Worm (Caenorhabditis elegans): ENCODE results near the gene E04F6.9.

The E04F6.9 gene

DNA sequence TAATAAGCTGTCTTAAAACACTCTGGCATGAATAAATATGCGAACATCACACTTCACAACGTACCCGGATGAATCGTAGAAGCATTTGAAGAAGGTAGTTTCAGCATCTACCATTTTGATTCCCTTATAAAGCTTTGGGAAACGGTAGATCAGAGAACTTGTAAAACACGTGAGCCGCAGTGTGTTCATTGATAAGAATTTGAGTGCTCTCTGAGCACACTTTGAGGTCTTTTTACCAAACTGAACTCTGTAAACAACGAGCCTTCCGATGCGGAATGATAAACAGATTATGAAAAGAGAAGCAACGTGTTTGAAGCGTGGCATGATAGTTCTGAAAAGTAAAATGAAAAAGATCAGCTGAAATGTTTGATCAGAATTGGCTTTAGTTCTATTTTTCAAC, 26.3 kb upstream of the E04F6.9 start, which contains the start of gene aqp-1 (continued):
- TF ChIP-seq C34F6.9 (tag; optimal IDR thresholded peaks at IDR 0.05), result no peak
- no peak for TF ChIP-seq nhr-10 (tag; optimal IDR thresholded peaks at IDR 0.05)
- no peak for TF ChIP-seq mbf-1 (tag; optimal IDR thresholded peaks at IDR 0.05)
- TF ChIP-seq ztf-4 (tag; optimal IDR thresholded peaks at IDR 0.05), result no peak
- no peak for TF ChIP-seq nhr-12 (tag; optimal IDR thresholded peaks at IDR 0.05)
- no peak for TF ChIP-seq blmp-1 (tag; optimal IDR thresholded peaks at IDR 0.05; ENCODE audit: insufficient read depth)
- no peak for TF ChIP-seq nhr-6 (tag; optimal IDR thresholded peaks at IDR 0.05)
- TF ChIP-seq snpc-4 (tag; optimal IDR thresholded peaks at IDR 0.05), result no peak
- no peak for TF ChIP-seq lin-11 (tag; optimal IDR thresholded peaks at IDR 0.05)
- no peak for TF ChIP-seq nhr-11 (tag; optimal IDR thresholded peaks at IDR 0.05)
- peak; percentile 78 for TF ChIP-seq sma-9 (GFP tag; optimal IDR thresholded peaks at IDR 0.05)
- no peak for TF ChIP-seq sma-9 (tag; optimal IDR thresholded peaks at IDR 0.05)

DNA sequence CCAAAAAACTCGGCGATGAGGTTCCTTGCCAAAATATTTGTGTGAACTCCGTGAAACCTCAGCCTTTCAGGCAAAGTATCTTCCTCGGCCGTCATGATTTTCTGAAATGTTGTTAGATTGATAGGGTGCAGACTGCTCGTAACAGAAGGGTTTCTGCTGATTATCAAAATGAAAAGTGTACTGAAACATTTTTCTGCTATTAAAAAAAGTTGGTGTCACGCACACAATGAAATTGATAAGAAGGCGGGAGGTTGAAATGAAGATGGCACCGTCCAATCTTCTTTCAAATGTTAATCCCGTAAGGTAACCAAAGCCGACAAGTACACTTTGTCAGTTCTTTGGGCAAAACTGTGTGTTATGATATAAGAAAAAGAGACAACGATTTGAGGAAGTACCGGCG, 25.0 kb upstream of the E04F6.9 start:
- TF ChIP-seq fos-1 (tag; optimal IDR thresholded peaks at IDR 0.05) (peak; percentile 32), mab-5 (tag; optimal IDR thresholded peaks at IDR 0.05) (no peak)

- TF ChIP-seq fos-1 (tag; optimal IDR thresholded peaks at IDR 0.05) (peak; percentile 73), ztf-11 (tag; optimal IDR thresholded peaks at IDR 0.05) (no peak)
Observed at ce11 chrII:7233274-7233673, 21.3 kb upstream of the E04F6.9 start.

DNA sequence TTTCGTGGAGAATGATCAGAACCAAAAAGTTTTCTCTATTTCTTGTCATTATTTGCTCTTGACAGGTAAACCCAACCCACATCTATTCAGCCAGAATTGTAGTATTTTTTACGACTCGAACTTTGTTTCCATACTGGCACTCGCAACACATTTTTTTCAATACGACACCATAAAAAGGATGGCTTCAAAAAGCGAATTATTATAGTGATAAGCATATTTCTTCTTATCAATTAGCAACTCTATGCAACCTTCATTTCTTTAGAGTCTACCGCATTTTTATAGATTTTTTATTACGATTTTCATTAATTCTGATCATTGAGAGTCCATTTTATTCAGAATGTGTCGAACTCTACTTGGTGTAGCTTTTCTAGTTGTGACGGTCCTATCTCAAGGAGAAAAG, 20.6 kb upstream of the E04F6.9 start, which contains the start of gene ctsa-3.1:
TSS of gene ctsa-3.1 (plus strand) at position 337 of the 400 bp plus-strand sequence.
- TF ChIP-seq nhr-77 (tag; optimal IDR thresholded peaks at IDR 0.05), result no peak
- TF ChIP-seq fos-1 (tag; optimal IDR thresholded peaks at IDR 0.05), result peak; percentile 77
- no peak for TF ChIP-seq mdl-1 (tag; optimal IDR thresholded peaks at IDR 0.05)
- no peak for TF ChIP-seq lin-11 (tag; optimal IDR thresholded peaks at IDR 0.05)
- TF ChIP-seq ztf-4 (tag; optimal IDR thresholded peaks at IDR 0.05), result no peak

DNA sequence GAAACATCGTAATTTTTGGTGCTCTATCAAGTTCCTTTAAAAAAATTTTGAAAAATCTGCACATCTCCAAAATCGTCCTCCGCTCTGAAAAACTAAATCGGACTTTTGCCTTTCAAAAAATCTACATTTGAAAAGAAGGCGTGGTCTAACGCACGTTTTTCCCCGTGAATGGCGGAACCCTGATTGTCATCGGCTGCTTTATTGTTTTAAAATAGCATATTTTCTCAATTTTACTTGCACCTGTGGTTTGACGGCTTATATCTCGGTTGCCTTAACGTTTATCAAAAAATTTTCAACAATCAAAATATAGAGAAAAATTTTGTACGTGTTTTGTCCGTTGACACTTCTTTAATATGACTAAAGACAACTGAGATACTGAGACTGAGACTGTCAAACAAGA, 20.0 kb upstream of the E04F6.9 start:
- no peak for TF ChIP-seq ceh-16 (tag; optimal IDR thresholded peaks at IDR 0.05)
- no peak for TF ChIP-seq alr-1 (tag; optimal IDR thresholded peaks at IDR 0.05)
- TF ChIP-seq nhr-237 (tag; optimal IDR thresholded peaks at IDR 0.05), result no peak
- TF ChIP-seq snpc-4 (tag; optimal IDR thresholded peaks at IDR 0.05), result peak; percentile 86

DNA sequence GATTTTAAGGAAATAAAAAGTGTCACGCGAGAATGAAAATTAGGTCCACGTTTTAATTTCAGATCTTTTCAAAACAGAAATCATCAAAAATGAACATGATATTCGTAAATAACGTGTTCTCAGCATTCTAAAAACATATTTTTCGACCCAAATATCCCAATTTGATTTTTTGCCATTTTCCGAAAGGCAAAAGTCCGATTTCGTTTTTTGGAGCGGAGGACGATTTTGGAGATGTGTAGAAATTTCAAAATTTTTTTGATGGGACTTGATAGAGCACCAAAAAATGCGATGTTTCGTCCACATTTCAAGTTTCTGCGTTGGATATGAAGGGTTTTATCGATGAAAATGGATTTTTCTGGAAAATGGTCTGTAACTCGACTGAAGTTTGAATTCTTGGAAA, 18.7 kb upstream of the E04F6.9 start:
- no peak for TF ChIP-seq sem-4 (tag; optimal IDR thresholded peaks at IDR 0.05)
- no peak for TF ChIP-seq ZK546.5 (tag; optimal IDR thresholded peaks at IDR 0.05)
- no peak for TF ChIP-seq elt-3 (tag; optimal IDR thresholded peaks at IDR 0.05)
- no peak for TF ChIP-seq nhr-10 (tag; optimal IDR thresholded peaks at IDR 0.05)
- TF ChIP-seq skn-1 (tag; optimal IDR thresholded peaks at IDR 0.05), result no peak
- TF ChIP-seq ceh-82 (tag; optimal IDR thresholded peaks at IDR 0.05), result no peak

DNA sequence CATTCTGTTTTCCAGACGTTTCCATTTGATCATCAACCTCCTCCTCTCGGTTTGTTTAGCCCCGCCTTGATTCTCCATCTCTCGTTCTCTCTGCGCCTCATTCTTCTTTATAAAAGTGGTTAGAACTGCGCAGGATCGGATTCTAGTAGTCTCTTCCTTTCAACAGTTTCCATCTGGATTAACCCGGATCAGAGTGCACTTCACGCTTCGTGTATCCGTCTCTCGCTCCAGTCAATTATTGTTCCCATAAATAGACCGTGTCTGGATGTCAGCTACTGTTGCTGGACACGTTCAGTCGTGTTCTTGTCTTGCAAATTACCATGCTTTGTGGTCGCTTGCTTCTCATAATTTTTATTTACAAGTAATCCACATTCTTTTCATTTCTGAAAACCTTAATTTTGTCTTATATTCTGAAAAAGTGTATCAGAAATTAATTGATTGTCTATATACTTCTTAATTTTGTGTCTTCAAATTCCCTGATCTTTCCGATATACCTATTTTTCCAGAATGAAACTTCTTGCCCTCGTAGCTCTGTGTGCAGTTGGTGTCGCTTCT, 16.8 kb upstream of the E04F6.9 start, which contains the start of gene F32A5.4:
TSS of gene F32A5.4 (plus strand) at position 505 of the 555 bp plus-strand sequence.
- TF ChIP-seq ama-1 (optimal IDR thresholded peaks at IDR 0.05), result peak; percentile 61
- no peak for TF ChIP-seq dmd-4 (tag; optimal IDR thresholded peaks at IDR 0.05)
- TF ChIP-seq F13H6.1 (tag; optimal IDR thresholded peaks at IDR 0.05), result peak; percentile 1
- TF ChIP-seq nhr-25 (tag; optimal IDR thresholded peaks at IDR 0.05), result no peak
- no peak for TF ChIP-seq ztf-4 (tag; optimal IDR thresholded peaks at IDR 0.05)
- TF ChIP-seq blmp-1 (tag; optimal IDR thresholded peaks at IDR 0.05; ENCODE audit: insufficient read depth), result no peak
- no peak for TF ChIP-seq nhr-77 (tag; optimal IDR thresholded peaks at IDR 0.05)
- TF ChIP-seq elt-1 (tag; optimal IDR thresholded peaks at IDR 0.05), result no peak
- no peak for TF ChIP-seq alr-1 (tag; optimal IDR thresholded peaks at IDR 0.05)
- no peak for TF ChIP-seq C34F6.9 (tag; optimal IDR thresholded peaks at IDR 0.05)
- no peak for TF ChIP-seq lin-11 (tag; optimal IDR thresholded peaks at IDR 0.05)
- no peak for TF ChIP-seq nhr-11 (tag; optimal IDR thresholded peaks at IDR 0.05)
- no peak for TF ChIP-seq ceh-82 (tag; optimal IDR thresholded peaks at IDR 0.05)
- TF ChIP-seq fos-1 (tag; optimal IDR thresholded peaks at IDR 0.05), result no peak
- no peak for TF ChIP-seq nhr-12 (tag; optimal IDR thresholded peaks at IDR 0.05)
- peak; percentile 24 for TF ChIP-seq nhr-129 (tag; optimal IDR thresholded peaks at IDR 0.05)
- no peak for TF ChIP-seq aly-2 (tag; optimal IDR thresholded peaks at IDR 0.05)
- TF ChIP-seq R02D3.7 (tag; optimal IDR thresholded peaks at IDR 0.05), result no peak
- TF ChIP-seq ztf-11 (tag; optimal IDR thresholded peaks at IDR 0.05), result no peak
- no peak for TF ChIP-seq snpc-4 (tag; optimal IDR thresholded peaks at IDR 0.05)
- no peak for TF ChIP-seq elt-3 (tag; optimal IDR thresholded peaks at IDR 0.05)
- no peak for TF ChIP-seq ZK546.5 (tag; optimal IDR thresholded peaks at IDR 0.05)
- no peak for TF ChIP-seq mdl-1 (tag; optimal IDR thresholded peaks at IDR 0.05)
- no peak for TF ChIP-seq lin-13 (GFP tag; optimal IDR thresholded peaks at IDR 0.05)
